Fruit fly (Drosophila melanogaster) whole organism, embryonic: ENCODE data around the gene CG7379.

Source experiments
- Antp ChIP-seq: fragments of 200-800 bp; sonication (Bioruptor generic); optimal IDR thresholded peaks from 3 replicates; lab custom pipeline; 2016; ENCODE audit warnings: missing biosample characterization, missing genetic modification characterization
- Asciz ChIP-seq: fragments of 200-800 bp; sonication (Bioruptor generic); optimal IDR thresholded peaks from 2 replicates; lab custom pipeline; 2017; ENCODE audit warnings: missing biosample characterization, mild to moderate bottlenecking, missing genetic modification characterization, missing genetic modification reagents
- BtbVII ChIP-seq: fragments of 200-800 bp; sonication (Bioruptor generic); optimal IDR thresholded peaks from 3 replicates; lab custom pipeline; 2017; ENCODE audit warnings: missing biosample characterization, mild to moderate bottlenecking, missing genetic modification characterization
- CG12236 ChIP-seq: fragments of 200-800 bp; sonication (Bioruptor generic); optimal IDR thresholded peaks from 2 replicates; lab custom pipeline; 2016; ENCODE audit warnings: missing biosample characterization, missing genetic modification characterization
- CG12744 ChIP-seq: fragments of 200-800 bp; sonication (Bioruptor generic); optimal IDR thresholded peaks from 2 replicates; lab custom pipeline; 2016; ENCODE audit warnings: missing biosample characterization, missing genetic modification characterization
- CG13424 ChIP-seq: fragments of 200-800 bp; sonication (Bioruptor generic); optimal IDR thresholded peaks from 2 replicates; lab custom pipeline; 2019; ENCODE audit warnings: missing biosample characterization, mild to moderate bottlenecking, missing genetic modification characterization, moderate library complexity
- CG14860 ChIP-seq: fragments of 200-800 bp; sonication (Bioruptor generic); IDR thresholded peaks from 3 replicates; pipeline ENCODE4 v1.3.6; 2022; ENCODE audit warnings: missing biosample characterization, missing genetic modification characterization; ENCODE audit not compliant: partially characterized antibody
- CG15479 ChIP-seq: fragments of 200-800 bp; sonication (Bioruptor generic); optimal IDR thresholded peaks from 3 replicates; lab custom pipeline; 2019; ENCODE audit warnings: missing biosample characterization, mild to moderate bottlenecking, missing genetic modification characterization, moderate library complexity
- CG15601 ChIP-seq: fragments of 200-800 bp; sonication (Bioruptor generic); optimal IDR thresholded peaks from 3 replicates; lab custom pipeline; 2019; ENCODE audit warnings: missing biosample characterization, mild to moderate bottlenecking, missing genetic modification characterization, moderate library complexity
- CG1603 ChIP-seq: fragments of 200-800 bp; sonication (Bioruptor generic); optimal IDR thresholded peaks from 2 replicates; lab custom pipeline; 2019; ENCODE audit warnings: missing biosample characterization, mild to moderate bottlenecking, missing genetic modification characterization, moderate library complexity
- CG17802 ChIP-seq: fragments of 200-800 bp; sonication (Bioruptor generic); optimal IDR thresholded peaks from 2 replicates; lab custom pipeline; 2018; ENCODE audit warnings: missing biosample characterization, mild to moderate bottlenecking, missing genetic modification characterization, moderate library complexity
- CG17829 ChIP-seq: fragments of 200-800 bp; optimal IDR thresholded peaks from 2 replicates; lab custom pipeline; 2019; ENCODE audit warnings: missing biosample characterization, mild to moderate bottlenecking, missing genetic modification characterization, moderate library complexity
- CG2678 ChIP-seq: fragments of 200-800 bp; sonication (Bioruptor generic); optimal IDR thresholded peaks from 3 replicates; lab custom pipeline; 2019; ENCODE audit warnings: missing biosample characterization, mild to moderate bottlenecking, missing genetic modification characterization, moderate library complexity
- CG31441 ChIP-seq: fragments of 200-800 bp; sonication (Bioruptor generic); IDR thresholded peaks from 2 replicates; pipeline ENCODE4 v1.3.6; 2022; ENCODE audit warnings: missing biosample characterization, missing genetic modification characterization
- CG3847 ChIP-seq: fragments of 200-800 bp; sonication (Bioruptor generic); IDR thresholded peaks from 2 replicates; pipeline ENCODE4 v1.3.6; 2022; ENCODE audit warnings: missing biosample characterization, missing genetic modification characterization
- CG3995 ChIP-seq: fragments of 200-800 bp; sonication (Bioruptor generic); optimal IDR thresholded peaks from 3 replicates; lab custom pipeline; 2016; ENCODE audit warnings: missing biosample characterization, missing genetic modification characterization
- CG4424 ChIP-seq: fragments of 200-800 bp; sonication (Bioruptor generic); optimal IDR thresholded peaks from 3 replicates; lab custom pipeline; 2016; ENCODE audit warnings: missing biosample characterization, missing genetic modification characterization
- CG4617 ChIP-seq: fragments of 200-800 bp; sonication (Bioruptor generic); optimal IDR thresholded peaks from 3 replicates; lab custom pipeline; 2016; ENCODE audit warnings: missing biosample characterization, missing genetic modification characterization, borderline replicate concordance
- CG5245 ChIP-seq: fragments of 200-800 bp; sonication (Bioruptor generic); optimal IDR thresholded peaks from 3 replicates; lab custom pipeline; 2016; ENCODE audit warnings: missing biosample characterization, missing genetic modification characterization
- CG6272 ChIP-seq: fragments of 200-800 bp; sonication (Bioruptor generic); IDR thresholded peaks from 2 replicates; pipeline ENCODE4 v1.3.6; 2022; ENCODE audit warnings: missing biosample characterization, missing genetic modification characterization
- CG7745 ChIP-seq: fragments of 200-800 bp; sonication (Bioruptor generic); optimal IDR thresholded peaks from 2 replicates; lab custom pipeline; 2018; ENCODE audit warnings: missing biosample characterization, mild to moderate bottlenecking, missing genetic modification characterization, moderate library complexity
- CG9932 ChIP-seq: fragments of 200-800 bp; sonication (Bioruptor generic); IDR thresholded peaks from 2 replicates; pipeline ENCODE4 v1.3.6; 2022; ENCODE audit warnings: missing biosample characterization, missing genetic modification characterization
- Dek ChIP-seq: fragments of 200-800 bp; sonication (Bioruptor generic); optimal IDR thresholded peaks from 3 replicates; lab custom pipeline; 2019; ENCODE audit warnings: missing biosample characterization, mild to moderate bottlenecking, missing genetic modification characterization, moderate library complexity
- Dll ChIP-seq: fragments of 200-800 bp; sonication (Bioruptor generic); IDR thresholded peaks from 4 replicates; pipeline ENCODE4 v1.3.6; 2022; ENCODE audit warnings: missing biosample characterization, missing genetic modification characterization; ENCODE audit not compliant: partially characterized antibody
- Doc3 ChIP-seq: fragments of 200-800 bp; sonication (Bioruptor generic); IDR thresholded peaks from 3 replicates; pipeline ENCODE4 v1.3.6; 2022; ENCODE audit warnings: missing biosample characterization, missing genetic modification characterization; ENCODE audit not compliant: partially characterized antibody
- HHEX ChIP-seq: fragments of 200-800 bp; sonication (Bioruptor generic); optimal IDR thresholded peaks from 3 replicates; lab custom pipeline; 2017; ENCODE audit warnings: missing biosample characterization, mild to moderate bottlenecking, missing genetic modification characterization, missing genetic modification reagents
- HmgZ ChIP-seq: fragments of 200-800 bp; sonication (Bioruptor generic); optimal IDR thresholded peaks from 2 replicates; lab custom pipeline; 2018; ENCODE audit warnings: missing biosample characterization, mild to moderate bottlenecking, missing genetic modification characterization
- Hmr ChIP-seq: fragments of 200-800 bp; sonication (Bioruptor generic); optimal IDR thresholded peaks from 3 replicates; lab custom pipeline; 2017; ENCODE audit warnings: mild to moderate bottlenecking, missing biosample characterization, missing genetic modification reagents, missing genetic modification characterization
- NFAT ChIP-seq: fragments of 200-800 bp; sonication (Bioruptor generic); IDR thresholded peaks from 2 replicates; pipeline ENCODE4 v1.3.6; 2022; ENCODE audit warnings: missing biosample characterization, missing genetic modification characterization
- Sry-β ChIP-seq: fragments of 200-800 bp; sonication (Bioruptor generic); optimal IDR thresholded peaks from 2 replicates; lab custom pipeline; 2018; ENCODE audit warnings: missing biosample characterization, mild to moderate bottlenecking, missing genetic modification characterization, moderate library complexity
- Xbp1 ChIP-seq: fragments of 200-800 bp; sonication (Bioruptor generic); optimal IDR thresholded peaks from 3 replicates; lab custom pipeline; 2016; ENCODE audit warnings: missing biosample characterization, mild to moderate bottlenecking, missing genetic modification characterization
- Xrp1 ChIP-seq: fragments of 200-800 bp; sonication (Bioruptor generic); IDR thresholded peaks from 2 replicates; pipeline ENCODE4 v1.3.6; 2022; ENCODE audit warnings: missing biosample characterization, missing genetic modification characterization
- cato ChIP-seq: fragments of 200-800 bp; sonication (Bioruptor generic); optimal IDR thresholded peaks from 2 replicates; lab custom pipeline; 2016; ENCODE audit warnings: missing biosample characterization, missing genetic modification characterization, borderline replicate concordance
- cg ChIP-seq: fragments of 200-800 bp; sonication (Bioruptor generic); optimal IDR thresholded peaks from 3 replicates; lab custom pipeline; 2019; ENCODE audit warnings: missing biosample characterization, mild to moderate bottlenecking, missing genetic modification characterization, moderate library complexity
- crc ChIP-seq: fragments of 200-800 bp; sonication (Bioruptor generic); optimal IDR thresholded peaks from 2 replicates; lab custom pipeline; 2016; ENCODE audit warnings: missing biosample characterization, missing genetic modification characterization
- emc ChIP-seq: fragments of 200-800 bp; sonication (Bioruptor generic); optimal IDR thresholded peaks from 2 replicates; lab custom pipeline; 2016; ENCODE audit warnings: missing biosample characterization, missing genetic modification characterization
- esg ChIP-seq: fragments of 200-800 bp; sonication (Bioruptor generic); conservative IDR thresholded peaks from 2 replicates; pipeline ENCODE4 v1.3.6; 2022; ENCODE audit warnings: missing biosample characterization, missing genetic modification characterization
- gem ChIP-seq: fragments of 200-800 bp; sonication (Bioruptor generic); optimal IDR thresholded peaks from 2 replicates; lab custom pipeline; 2019; ENCODE audit warnings: missing biosample characterization, mild to moderate bottlenecking, missing genetic modification characterization, moderate library complexity
- gfzf ChIP-seq: fragments of 200-800 bp; sonication (Bioruptor generic); optimal IDR thresholded peaks from 2 replicates; lab custom pipeline; 2016; ENCODE audit warnings: missing biosample characterization, mild to moderate bottlenecking, missing genetic modification characterization, moderate library complexity
- mam ChIP-seq: fragments of 200-800 bp; sonication (Bioruptor generic); optimal IDR thresholded peaks from 3 replicates; lab custom pipeline; 2016; ENCODE audit warnings: missing biosample characterization, missing genetic modification characterization
- pum ChIP-seq: fragments of 200-800 bp; sonication (Bioruptor generic); optimal IDR thresholded peaks from 2 replicates; lab custom pipeline; 2016; ENCODE audit warnings: missing biosample characterization, missing genetic modification characterization
- scrt ChIP-seq: fragments of 200-800 bp; sonication (Bioruptor generic); optimal IDR thresholded peaks from 2 replicates; lab custom pipeline; 2018; ENCODE audit warnings: missing biosample characterization, mild to moderate bottlenecking, missing genetic modification characterization, moderate library complexity
- so ChIP-seq: fragments of 200-800 bp; sonication (Bioruptor generic); IDR thresholded peaks from 3 replicates; pipeline ENCODE4 v1.3.6; 2022; ENCODE audit warnings: missing biosample characterization, missing genetic modification characterization
- sug ChIP-seq: fragments of 200-800 bp; optimal IDR thresholded peaks from 2 replicates; lab custom pipeline; 2019; ENCODE audit warnings: missing biosample characterization, mild to moderate bottlenecking, missing genetic modification characterization, moderate library complexity
- tap ChIP-seq: fragments of 200-800 bp; optimal IDR thresholded peaks from 3 replicates; lab custom pipeline; 2019; ENCODE audit warnings: missing biosample characterization, mild to moderate bottlenecking, missing genetic modification characterization, moderate library complexity
- tna ChIP-seq: fragments of 200-800 bp; sonication (Bioruptor generic); IDR thresholded peaks from 2 replicates; pipeline ENCODE4 v1.3.6; 2022; ENCODE audit warnings: missing biosample characterization, missing genetic modification characterization; ENCODE audit not compliant: partially characterized antibody
- trem ChIP-seq: fragments of 200-800 bp; optimal IDR thresholded peaks from 3 replicates; lab custom pipeline; 2019; ENCODE audit warnings: missing biosample characterization, mild to moderate bottlenecking, missing genetic modification characterization, moderate library complexity
- unc-4 ChIP-seq: fragments of 200-800 bp; sonication (Bioruptor generic); IDR thresholded peaks from 2 replicates; pipeline ENCODE4 v1.3.6; 2022; ENCODE audit warnings: missing biosample characterization, missing genetic modification characterization; ENCODE audit not compliant: partially characterized antibody

Gene CG7379

DNA sequence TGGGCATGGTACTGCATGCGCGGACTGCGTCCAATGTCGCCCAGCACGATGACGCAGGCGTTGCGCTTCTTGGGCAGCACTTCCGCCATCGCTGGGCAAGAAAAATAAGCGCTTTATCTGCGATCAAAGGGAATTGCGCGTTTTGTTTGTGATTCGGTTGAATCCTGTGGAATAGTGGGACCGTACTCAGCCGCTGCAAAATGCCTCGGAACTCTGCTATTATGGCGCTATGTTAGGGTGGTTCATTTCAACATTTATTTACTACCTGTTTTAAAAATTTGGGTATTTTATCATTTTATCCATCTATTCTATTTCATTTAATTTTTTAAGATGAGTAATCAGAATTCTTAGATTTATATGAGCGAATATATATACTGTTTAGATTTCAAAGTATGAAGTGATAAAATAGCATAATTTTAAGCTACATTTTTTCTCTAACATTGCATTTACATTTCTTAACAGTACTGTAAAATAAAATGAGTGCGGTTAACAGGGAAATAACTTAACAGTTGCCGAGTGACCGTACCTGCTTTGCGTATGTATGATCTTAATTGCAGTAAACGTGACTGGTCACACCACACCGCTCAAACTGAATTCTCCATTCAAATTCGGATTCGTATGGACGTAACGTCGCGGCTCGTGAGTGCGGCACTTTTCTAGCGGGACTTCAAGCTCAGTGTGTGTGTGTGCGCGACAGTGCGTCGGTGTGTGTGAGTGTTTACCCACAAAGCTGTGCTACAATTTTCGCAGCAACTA lies 13.0 kb upstream of the CG7379 start, which contains the start of the genes Alg1 and tinc (continued):
- peak; percentile 55 for TF ChIP-seq mam (GFP tag; lab: Kevin White, UChicago)
- TF ChIP-seq CG2678 (tag; lab: Kevin White, UChicago) = peak; percentile 86
- TF ChIP-seq CG13424 (tag; lab: Kevin White, UChicago) = peak; percentile 87
- TF ChIP-seq trem (tag; lab: Kevin White, UChicago) = peak; percentile 64
- peak; percentile 83 for TF ChIP-seq CG15479 (GFP tag; lab: Kevin White, UChicago)
- no peak for TF ChIP-seq Dll (GFP tag; lab: Robert Waterston, UW)
- TF ChIP-seq esg = peak; percentile 24; the same call in 1 of the 2 replicates
- TF ChIP-seq HmgZ = peak; percentile 62
- peak; percentile 60 for TF ChIP-seq CG4424
- peak; percentile 16 for TF ChIP-seq HHEX (GFP tag; lab: Kevin White, UChicago)
- no peak for TF ChIP-seq so (GFP tag; lab: Robert Waterston, UW)
- TF ChIP-seq Dek (tag; lab: Kevin White, UChicago) = peak; percentile 56
- TF ChIP-seq Sry-β (GFP tag; lab: Kevin White, UChicago) = no peak
- peak; percentile 76 for TF ChIP-seq Hmr (GFP tag; lab: Kevin White, UChicago)
- TF ChIP-seq CG31441 = peak; percentile 71
- peak; percentile 84 for TF ChIP-seq sug
- no peak for TF ChIP-seq emc
- TF ChIP-seq CG5245 (GFP tag; lab: Kevin White, UChicago) = no peak
- peak; percentile 12 for TF ChIP-seq CG3995 (GFP tag; lab: Kevin White, UChicago)

- TF ChIP-seq tna (GFP tag; lab: Robert Waterston, UW) = peak; percentile 79
- no peak for TF ChIP-seq pum
- no peak for TF ChIP-seq CG6272 (GFP tag; lab: Robert Waterston, UW)
- peak; percentile 97 for TF ChIP-seq unc-4 (GFP tag; lab: Robert Waterston, UW)
- no peak for TF ChIP-seq tap (tag; lab: Kevin White, UChicago)
- peak; percentile 23 for TF ChIP-seq gem (tag; lab: Kevin White, UChicago)
- peak; percentile 41 for TF ChIP-seq CG1603
- TF ChIP-seq CG3847 (GFP tag; lab: Robert Waterston, UW) = peak; percentile 39; the same call in 1 of the 2 replicates
- TF ChIP-seq Xrp1 (GFP tag; lab: Robert Waterston, UW) = no peak
- TF ChIP-seq cg (GFP tag; lab: Kevin White, UChicago) = no peak
- TF ChIP-seq Xbp1 (GFP tag; lab: Kevin White, UChicago) = peak; percentile 20
- peak; percentile 85 for TF ChIP-seq CG14860 (GFP tag; lab: Robert Waterston, UW)
- no peak for TF ChIP-seq CG17802
- TF ChIP-seq Antp (GFP tag; lab: Kevin White, UChicago) = no peak
- TF ChIP-seq CG4617 (GFP tag; lab: Kevin White, UChicago) = peak; percentile 51
- peak; percentile 3 for TF ChIP-seq CG15601
- peak; percentile 94 for TF ChIP-seq Doc3 (GFP tag; lab: Robert Waterston, UW)
- TF ChIP-seq BtbVII (GFP tag; lab: Kevin White, UChicago) = no peak
- no peak for TF ChIP-seq cato (GFP tag; lab: Kevin White, UChicago)
- peak; percentile 64 for TF ChIP-seq CG9932 (GFP tag; lab: Robert Waterston, UW)
- peak; percentile 47 for TF ChIP-seq gfzf (GFP tag; lab: Kevin White, UChicago)
- TF ChIP-seq CG12744 (GFP tag; lab: Kevin White, UChicago) = peak; percentile 23
- TF ChIP-seq CG17829 (tag; lab: Kevin White, UChicago) = peak; percentile 40
- no peak for TF ChIP-seq scrt (GFP tag; lab: Kevin White, UChicago)
- TF ChIP-seq CG12236 = no peak
- TF ChIP-seq CG7745 (tag; lab: Kevin White, UChicago) = peak; percentile 85
- TF ChIP-seq Asciz (GFP tag; lab: Kevin White, UChicago) = no peak
- TF ChIP-seq NFAT (GFP tag; lab: Robert Waterston, UW) = peak; percentile 25; the same call in 1 of the 2 replicates
- TF ChIP-seq crc (GFP tag; lab: Kevin White, UChicago) = no peak
Observed at dm6 chr3R:17809014-17809413, 10.9 kb upstream of the CG7379 start, which contains the start of gene Odj. Odj (minus strand) TSS chr3R:17809222.
